Fruit fly (Drosophila melanogaster) whole organism, wandering third instar larva: ENCODE results near the gene SdhC.
A peak's percentile ranks its signal among the peaks of the same experiment; 100 is the strongest.

ENCODE experiments used
- Abd-B ChIP-seq: fragments of >200 bp; optimal IDR thresholded peaks from 2 replicates; lab custom pipeline; 2017; ENCODE audit warnings: missing biosample characterization, missing genetic modification characterization
- CG32264 ChIP-seq: fragments of 200-800 bp; sonication (Bioruptor generic); optimal IDR thresholded peaks from 2 replicates; lab custom pipeline; 2016; ENCODE audit warnings: missing biosample characterization, missing genetic modification characterization
- CG9705 ChIP-seq: fragments of 200-800 bp; sonication (Bioruptor generic); optimal IDR thresholded peaks from 2 replicates; lab custom pipeline; 2018; ENCODE audit warnings: missing biosample characterization, mild to moderate bottlenecking, missing genetic modification characterization
- CrebA ChIP-seq: fragments of 200-800 bp; sonication (Bioruptor generic); optimal IDR thresholded peaks from 2 replicates; lab custom pipeline; 2016; ENCODE audit warnings: missing biosample characterization, mild to moderate bottlenecking, missing genetic modification characterization, borderline replicate concordance
- Dfd ChIP-seq: fragments of >200 bp; optimal IDR thresholded peaks from 2 replicates; lab custom pipeline; 2017; ENCODE audit warnings: missing biosample characterization, missing genetic modification characterization
- Dif ChIP-seq: fragments of 200-275, 200-300 bp; sonication (Bioruptor generic); optimal IDR thresholded peaks from 2 replicates; lab custom pipeline; 2018; ENCODE audit warnings: missing biosample characterization, missing genetic modification characterization; ENCODE audit not compliant: partially characterized antibody
- GATAd ChIP-seq: sonication (Bioruptor generic); optimal IDR thresholded peaks from 2 replicates; lab custom pipeline; 2016; ENCODE audit warnings: missing biosample characterization, missing genetic modification characterization
- HLH106 ChIP-seq: fragments of 200-800 bp; optimal IDR thresholded peaks from 3 replicates; lab custom pipeline; 2019; ENCODE audit warnings: missing biosample characterization, mild to moderate bottlenecking, missing genetic modification characterization, moderate library complexity
- Hnf4 ChIP-seq: fragments of 200-800 bp; sonication (Bioruptor generic); optimal IDR thresholded peaks from 2 replicates; lab custom pipeline; 2016; ENCODE audit warnings: missing biosample characterization, mild to moderate bottlenecking, missing genetic modification characterization
- Hr78 ChIP-seq: fragments of >200 bp; optimal IDR thresholded peaks from 2 replicates; lab custom pipeline; 2017; ENCODE audit warnings: missing biosample characterization, missing genetic modification characterization
- Hr83 ChIP-seq: fragments of 200-300 bp; sonication (Bioruptor generic); optimal IDR thresholded peaks from 2 replicates; lab custom pipeline; 2016; ENCODE audit warnings: missing biosample characterization, mild to moderate bottlenecking, missing genetic modification characterization, moderate library complexity; ENCODE audit not compliant: poor library complexity, severe bottlenecking
- Jra ChIP-seq: sonication (Bioruptor generic); optimal IDR thresholded peaks from 2 replicates; lab custom pipeline; 2016; ENCODE audit warnings: missing biosample characterization, missing genetic modification characterization
- Mio ChIP-seq: sonication (Bioruptor generic); optimal IDR thresholded peaks from 2 replicates; lab custom pipeline; 2016; ENCODE audit warnings: missing biosample characterization, missing genetic modification characterization
- Myc ChIP-seq: fragments of >200 bp; optimal IDR thresholded peaks from 2 replicates; lab custom pipeline; 2017
- N ChIP-seq: fragments of >200 bp; optimal IDR thresholded peaks from 2 replicates; lab custom pipeline; 2018; ENCODE audit warnings: missing biosample characterization, missing external identifiers, missing genetic modification characterization
- OdsH ChIP-seq: fragments of 200-800 bp; sonication (Bioruptor generic); optimal IDR thresholded peaks from 2 replicates; lab custom pipeline; 2016; ENCODE audit warnings: missing biosample characterization, mild to moderate bottlenecking, missing genetic modification characterization
- Rel ChIP-seq, 2 experiments: fragments of 200-800 bp; sonication (Bioruptor generic) in 1 of 2; optimal IDR thresholded peaks; 2 replicates in 1 of 2; 3 replicates in 1 of 2; lab custom pipeline; 2016 to 2019; ENCODE audit warnings: mild to moderate bottlenecking in 2 of 2, missing biosample characterization in 2 of 2, missing genetic modification characterization in 2 of 2, moderate library complexity in 1 of 2
- Sp1 ChIP-seq: fragments of 200-800 bp; sonication (Bioruptor generic); optimal IDR thresholded peaks from 3 replicates; lab custom pipeline; 2019; ENCODE audit warnings: missing biosample characterization, mild to moderate bottlenecking, missing genetic modification characterization, moderate library complexity
- Vsx2 ChIP-seq: fragments of 200-300, 225-300 bp; sonication (Bioruptor generic); optimal IDR thresholded peaks from 2 replicates; lab custom pipeline; 2018; ENCODE audit warnings: missing biosample characterization, missing genetic modification characterization; ENCODE audit not compliant: partially characterized antibody
- br ChIP-seq: fragments of 200-800 bp; sonication (Bioruptor generic); optimal IDR thresholded peaks from 2 replicates; lab custom pipeline; 2016; ENCODE audit warnings: missing biosample characterization, missing genetic modification characterization
- brk ChIP-seq: fragments of 200-800 bp; sonication (Bioruptor generic); optimal IDR thresholded peaks from 2 replicates; lab custom pipeline; 2016; ENCODE audit warnings: missing biosample characterization, mild to moderate bottlenecking, missing genetic modification characterization
- dl ChIP-seq, 2 experiments: fragments of 175-275, 200-275 bp in 1 of 2; fragments of 200-275 bp in 1 of 2; sonication (Bioruptor generic); optimal IDR thresholded peaks; lab custom pipeline; 2018; ENCODE audit warnings: mild to moderate bottlenecking in 2 of 2, missing biosample characterization in 2 of 2, missing genetic modification characterization in 2 of 2, moderate library complexity in 2 of 2; ENCODE audit not compliant: partially characterized antibody in 2 of 2, insufficient read depth in 1 of 2
- dmrt93B ChIP-seq: fragments of 200-800 bp; sonication (Bioruptor generic); optimal IDR thresholded peaks from 2 replicates; lab custom pipeline; 2018; ENCODE audit warnings: missing biosample characterization, mild to moderate bottlenecking, missing genetic modification characterization
- dsf ChIP-seq: sonication (Bioruptor generic); optimal IDR thresholded peaks from 2 replicates; lab custom pipeline; 2016; ENCODE audit warnings: missing biosample characterization, missing genetic modification characterization, borderline replicate concordance
- ey ChIP-seq: fragments of 200-800 bp; sonication (Bioruptor generic); optimal IDR thresholded peaks from 2 replicates; lab custom pipeline; 2016; ENCODE audit warnings: missing biosample characterization, missing genetic modification characterization
- foxo ChIP-seq, 2 experiments: fragments of 200-800 bp; sonication (Bioruptor generic); optimal IDR thresholded peaks; 2 replicates in 1 of 2; 3 replicates in 1 of 2; lab custom pipeline; 2016 to 2017; ENCODE audit warnings: missing biosample characterization in 2 of 2, missing genetic modification characterization in 2 of 2
- fru ChIP-seq: fragments of 200-800 bp; sonication (Bioruptor generic); optimal IDR thresholded peaks from 3 replicates; lab custom pipeline; 2016; ENCODE audit warnings: missing biosample characterization, mild to moderate bottlenecking, missing genetic modification characterization
- h ChIP-seq: fragments of 200-800 bp; sonication (Bioruptor generic); optimal IDR thresholded peaks from 3 replicates; lab custom pipeline; 2016; ENCODE audit warnings: missing biosample characterization, mild to moderate bottlenecking, missing genetic modification characterization
- jim ChIP-seq: fragments of 175-275, 200-325 bp; sonication (Bioruptor generic); optimal IDR thresholded peaks from 2 replicates; lab custom pipeline; 2016; ENCODE audit warnings: missing biosample characterization, mild to moderate bottlenecking, missing genetic modification characterization
- lola ChIP-seq: fragments of >200 bp; optimal IDR thresholded peaks from 2 replicates; lab custom pipeline; 2017; ENCODE audit warnings: missing biosample characterization, missing genetic modification characterization
- pan ChIP-seq: fragments of >200 bp; optimal IDR thresholded peaks from 2 replicates; lab custom pipeline; 2017
- psq ChIP-seq: fragments of 200-800 bp; sonication (Bioruptor generic); optimal IDR thresholded peaks from 3 replicates; lab custom pipeline; 2017; ENCODE audit warnings: missing biosample characterization, mild to moderate bottlenecking, missing genetic modification characterization, moderate library complexity
- rgr ChIP-seq: fragments of 200-800 bp; sonication (Bioruptor generic); optimal IDR thresholded peaks from 3 replicates; lab custom pipeline; 2016; ENCODE audit warnings: missing biosample characterization, mild to moderate bottlenecking, missing genetic modification characterization
- sage ChIP-seq: fragments of 200-800 bp; sonication (Bioruptor generic); optimal IDR thresholded peaks from 2 replicates; lab custom pipeline; 2016; ENCODE audit warnings: missing biosample characterization, mild to moderate bottlenecking, missing genetic modification characterization
- sv ChIP-seq: fragments of 200-800 bp; sonication (Bioruptor generic); optimal IDR thresholded peaks from 3 replicates; lab custom pipeline; 2016; ENCODE audit warnings: missing biosample characterization, missing genetic modification characterization
- tai ChIP-seq: sonication (Bioruptor generic); optimal IDR thresholded peaks from 2 replicates; lab custom pipeline; 2016; ENCODE audit warnings: missing biosample characterization, missing genetic modification characterization
- usp ChIP-seq: fragments of >200 bp; optimal IDR thresholded peaks from 2 replicates; lab custom pipeline; 2017; ENCODE audit warnings: missing biosample characterization, missing genetic modification characterization
- woc ChIP-seq: sonication (Bioruptor generic); optimal IDR thresholded peaks from 2 replicates; lab custom pipeline; 2016; ENCODE audit warnings: missing biosample characterization, mild to moderate bottlenecking, missing genetic modification characterization

The SdhC gene

dm6 chr3R:11209801-11210402 lies at the start of gene SdhC, which contains the start of gene Tctp:
TSS of gene SdhC (minus strand) at chr3R:11209849.
TSS of gene Tctp (plus strand) at chr3R:11210247.
- peak; percentile 65 for TF ChIP-seq Jra
- TF ChIP-seq br (GFP tag; lab: Kevin White, UChicago) = peak; percentile 40
- TF ChIP-seq Hr78 (GFP tag; lab: Kevin White, UChicago) = no peak
- no peak for TF ChIP-seq lola (GFP tag; lab: Kevin White, UChicago)
- TF ChIP-seq N = no peak
- peak; percentile 24 for TF ChIP-seq dmrt93B (GFP tag; lab: Kevin White, UChicago)
- TF ChIP-seq Mio (GFP tag; lab: Kevin White, UChicago) = no peak
- TF ChIP-seq Abd-B (GFP tag; lab: Kevin White, UChicago) = no peak
- peak; percentile 49 for TF ChIP-seq ey
- TF ChIP-seq foxo (GFP tag; optimal IDR thresholded peaks at IDR 0.05; lab: Kevin White, UChicago) = peak in 1 of 2 experiments; percentile 71
- TF ChIP-seq OdsH (GFP tag; lab: Kevin White, UChicago) = peak; percentile 13
- TF ChIP-seq Myc = peak; percentile 51
- TF ChIP-seq jim (GFP tag; lab: Kevin White, UChicago) = no peak
- TF ChIP-seq GATAd = no peak
- no peak for TF ChIP-seq Vsx2
- no peak for TF ChIP-seq pan (lab: Kevin White, UChicago)
- no peak for TF ChIP-seq dl (GFP tag; optimal IDR thresholded peaks at IDR 0.05; lab: Kevin White, UChicago; ENCODE audit: insufficient read depth in 1 of 2, partially characterized antibody in 2 of 2)
- peak; percentile 82 for TF ChIP-seq Hr83
- peak; percentile 58 for TF ChIP-seq sv (GFP tag; lab: Kevin White, UChicago)
- TF ChIP-seq woc (GFP tag; lab: Kevin White, UChicago) = peak; percentile 48
- peak; percentile 63 for TF ChIP-seq fru (GFP tag; lab: Kevin White, UChicago)
- no peak for TF ChIP-seq Dfd
- peak; percentile 66 for TF ChIP-seq Sp1
- TF ChIP-seq usp (GFP tag; lab: Kevin White, UChicago) = no peak
- TF ChIP-seq Rel (GFP tag; optimal IDR thresholded peaks at IDR 0.05; lab: Kevin White, UChicago) = no peak
- TF ChIP-seq Rel (tag; optimal IDR thresholded peaks at IDR 0.05; lab: Kevin White, UChicago) = peak; percentile 52
- TF ChIP-seq Dif (GFP tag; lab: Kevin White, UChicago) = peak; percentile 72
- TF ChIP-seq tai = no peak
- no peak for TF ChIP-seq CG32264 (GFP tag; lab: Kevin White, UChicago)
- TF ChIP-seq CG9705 (GFP tag; lab: Kevin White, UChicago) = peak; percentile 17
- TF ChIP-seq HLH106 = peak; percentile 43
- TF ChIP-seq Hnf4 (GFP tag; lab: Kevin White, UChicago) = peak; percentile 66
- no peak for TF ChIP-seq CrebA (GFP tag; lab: Kevin White, UChicago)
- peak; percentile 46 for TF ChIP-seq dsf (GFP tag; lab: Kevin White, UChicago)
- TF ChIP-seq brk (GFP tag; lab: Kevin White, UChicago) = peak; percentile 77
- TF ChIP-seq sage (GFP tag; lab: Kevin White, UChicago) = no peak
- peak; percentile 64 for TF ChIP-seq h
- TF ChIP-seq rgr (GFP tag; lab: Kevin White, UChicago) = peak; percentile 57
- TF ChIP-seq psq = peak; percentile 63

- TF ChIP-seq jim (GFP tag; lab: Kevin White, UChicago) (no peak), Hr83 (no peak), sage (GFP tag; lab: Kevin White, UChicago) (no peak), HLH106 (no peak), h (no peak), Vsx2 (no peak), foxo (GFP tag; optimal IDR thresholded peaks at IDR 0.05; lab: Kevin White, UChicago) (no peak), CG9705 (GFP tag; lab: Kevin White, UChicago) (no peak), woc (GFP tag; lab: Kevin White, UChicago) (no peak), brk (GFP tag; lab: Kevin White, UChicago) (no peak), Dfd (no peak), Dif (GFP tag; lab: Kevin White, UChicago) (no peak), dl (GFP tag; optimal IDR thresholded peaks at IDR 0.05; lab: Kevin White, UChicago; ENCODE audit: insufficient read depth in 1 of 2, partially characterized antibody in 2 of 2) (no peak)
These were observed 47.9 kb upstream of the SdhC start for dm6 chr3R:11257537-11257936.
